Worm (Caenorhabditis elegans): Measurements from ENCODE around the gene C17G10.10.

C17G10.10 gene

DNA sequence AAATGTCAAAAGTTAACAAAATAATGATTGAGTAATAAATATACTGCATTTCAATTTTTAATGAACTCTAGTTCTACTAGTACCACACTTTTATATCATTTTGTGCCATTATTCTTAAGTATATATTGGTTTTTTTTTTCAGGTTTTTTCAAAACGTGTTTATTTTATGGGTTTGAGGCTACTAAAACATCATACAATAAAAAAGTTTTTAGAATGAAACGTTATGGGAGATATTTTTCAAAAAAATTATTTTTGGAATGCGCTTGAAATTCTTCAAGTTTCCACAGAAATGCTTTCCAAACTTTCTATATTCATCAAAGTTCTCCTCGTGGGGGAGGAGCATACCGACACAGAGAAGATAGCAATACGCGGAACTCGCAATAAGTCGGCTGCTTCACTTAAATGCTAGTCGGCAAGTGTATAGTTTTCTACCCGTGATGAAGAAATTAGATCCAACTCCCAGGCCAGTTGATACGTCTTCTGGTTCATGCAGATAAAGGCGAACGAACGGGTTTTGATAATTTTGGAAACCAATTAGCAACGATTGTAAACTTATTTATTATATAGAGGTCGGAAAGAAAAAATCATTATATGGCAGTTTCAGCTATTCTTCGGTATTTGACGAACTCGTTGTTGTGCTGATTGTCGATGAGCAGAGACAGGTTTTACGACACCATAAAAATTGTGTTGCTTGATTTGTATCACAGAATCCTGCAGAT, at the start of gene C17G10.10 (continued):
- peak; percentile 50 for TF ChIP-seq pha-4 (GFP tag; IDR thresholded peaks at IDR 0.05)
- TF ChIP-seq pha-4 (tag; optimal IDR thresholded peaks at IDR 0.05) = peak; percentile 6
- TF ChIP-seq Y48G9A.11 (GFP tag; IDR thresholded peaks at IDR 0.05) = no peak
- peak; percentile 74 for TF ChIP-seq nhr-42 (GFP tag; IDR thresholded peaks at IDR 0.05)
- TF ChIP-seq nhr-25 (tag; optimal IDR thresholded peaks at IDR 0.05; ENCODE audit: borderline replicate concordance, insufficient read depth) = no peak
- TF ChIP-seq dmd-8 (GFP tag; IDR thresholded peaks at IDR 0.05) = no peak
- TF ChIP-seq Y75B8A.6 (GFP tag; IDR thresholded peaks at IDR 0.05) = no peak
- TF ChIP-seq saeg-2 (GFP tag; IDR thresholded peaks at IDR 0.05) = no peak
- 0 out of 2 replicates have a peak, but pooled peaks have one; percentile 31 for TF ChIP-seq zfp-3 (GFP tag; conservative IDR thresholded peaks at IDR 0.05)
- TF ChIP-seq zip-11 (GFP tag; IDR thresholded peaks at IDR 0.05) = no peak
- no peak for TF ChIP-seq tra-1 (GFP tag; IDR thresholded peaks at IDR 0.05)
- TF ChIP-seq gei-8 (GFP tag; optimal IDR thresholded peaks at IDR 0.05) = no peak
- peak; percentile 62 for TF ChIP-seq T20F7.1 (GFP tag; optimal IDR thresholded peaks at IDR 0.05)
- peak; percentile 58; the same call in 1 of the 2 replicates for TF ChIP-seq hmg-1.1 (GFP tag; IDR thresholded peaks at IDR 0.05)
- peak; percentile 72 for TF ChIP-seq dmd-6 (GFP tag; IDR thresholded peaks at IDR 0.05)
- TF ChIP-seq T26A8.4 (GFP tag; IDR thresholded peaks at IDR 0.05) = peak; percentile 88; the same call in 1 of the 2 replicates
- TF ChIP-seq lin-1 (GFP tag; IDR thresholded peaks at IDR 0.05) = peak; percentile 33; the same call in 1 of the 2 replicates
- TF ChIP-seq mep-1 (tag; optimal IDR thresholded peaks at IDR 0.05) = peak; percentile 67
- peak; percentile 24 for TF ChIP-seq F10B5.3 (tag; optimal IDR thresholded peaks at IDR 0.05)
- peak; percentile 39 for TF ChIP-seq unc-130 (GFP tag; optimal IDR thresholded peaks at IDR 0.05)
- TF ChIP-seq dmd-9 (GFP tag; IDR thresholded peaks at IDR 0.05) = 0 out of 2 replicates have a peak, but pooled peaks have one; percentile 18
- peak; percentile 33 for TF ChIP-seq pqm-1 (tag; optimal IDR thresholded peaks at IDR 0.05)
- no peak for TF ChIP-seq Y5F2A.4 (GFP tag; optimal IDR thresholded peaks at IDR 0.05)
- TF ChIP-seq nhr-10 (tag; optimal IDR thresholded peaks at IDR 0.05) = no peak
- TF ChIP-seq spr-3 (GFP tag; optimal IDR thresholded peaks at IDR 0.05) = peak; percentile 70
- peak; percentile 69 for TF ChIP-seq lin-38 (GFP tag; IDR thresholded peaks at IDR 0.05)
- peak; percentile 97 for TF ChIP-seq ama-1 (optimal IDR thresholded peaks at IDR 0.05)
- no peak for TF ChIP-seq Y105C5A.15 (GFP tag; IDR thresholded peaks at IDR 0.05)
- TF ChIP-seq spr-1 (tag; optimal IDR thresholded peaks at IDR 0.05) = peak; percentile 76
- no peak for TF ChIP-seq fos-1 (tag; optimal IDR thresholded peaks at IDR 0.05)
- no peak for TF ChIP-seq attf-4 (tag; optimal IDR thresholded peaks at IDR 0.05)
- TF ChIP-seq ztf-7 (tag; optimal IDR thresholded peaks at IDR 0.05) = peak; percentile 68
- peak; percentile 36 for TF ChIP-seq dpl-1 (GFP tag; optimal IDR thresholded peaks at IDR 0.05)
- TF ChIP-seq aly-2 (tag; optimal IDR thresholded peaks at IDR 0.05) = no peak
- no peak for TF ChIP-seq skn-1 (tag; optimal IDR thresholded peaks at IDR 0.05)
- no peak for TF ChIP-seq ceh-28 (tag; optimal IDR thresholded peaks at IDR 0.05)
- peak; percentile 35 to 79 for TF ChIP-seq daf-16 (GFP tag; optimal IDR thresholded peaks at IDR 0.05)
- TF ChIP-seq daf-16 (tag; optimal IDR thresholded peaks at IDR 0.05) = peak; percentile 82
- no peak for TF ChIP-seq daf-12 (tag; optimal IDR thresholded peaks at IDR 0.05)
- TF ChIP-seq daf-19 (GFP tag; conservative IDR thresholded peaks at IDR 0.05) = no peak; the same call in 1 of the 2 replicates
- peak; percentile 26 for TF ChIP-seq nhr-11 (tag; optimal IDR thresholded peaks at IDR 0.05)
- peak; percentile 39 for TF ChIP-seq lin-13 (GFP tag; optimal IDR thresholded peaks at IDR 0.05)
- no peak for TF ChIP-seq unc-62 (GFP tag; optimal IDR thresholded peaks at IDR 0.05 in 1 of 2)
- no peak for TF ChIP-seq unc-62 (tag; optimal IDR thresholded peaks at IDR 0.05)
- no peak for TF ChIP-seq ces-1 (GFP tag; optimal IDR thresholded peaks at IDR 0.05)
- peak; percentile 39; the same call in 1 of the 2 replicates for TF ChIP-seq ceh-20 (GFP tag; IDR thresholded peaks at IDR 0.05)
- no peak for TF ChIP-seq D1046.2 (GFP tag; IDR thresholded peaks at IDR 0.05)
- TF ChIP-seq F37D6.2 (tag; optimal IDR thresholded peaks at IDR 0.05) = no peak
- TF ChIP-seq snpc-1.2 (GFP tag; IDR thresholded peaks at IDR 0.05) = peak; percentile 75
- no peak for TF ChIP-seq ceh-82 (tag; optimal IDR thresholded peaks at IDR 0.05)

All from whole organism, L4 larva.